Fruit fly (Drosophila melanogaster) S2 (cell line): Measurements from ENCODE around the gene Tnpo.
"Not testable (repeated sequence)": the region's sequence is repeated elsewhere in the genome, so short reads cannot be mapped to it uniquely, and the experiment has no call there.

ENCODE experiments used
- CG8478 ChIP-seq: fragments of >200 bp; optimal IDR thresholded peaks from 2 replicates; lab custom pipeline; 2018
- CTCF ChIP-seq, 2 experiments: fragments of >200 bp; optimal IDR thresholded peaks; 2 replicates each; lab custom pipeline; 2018

The Tnpo gene

DNA sequence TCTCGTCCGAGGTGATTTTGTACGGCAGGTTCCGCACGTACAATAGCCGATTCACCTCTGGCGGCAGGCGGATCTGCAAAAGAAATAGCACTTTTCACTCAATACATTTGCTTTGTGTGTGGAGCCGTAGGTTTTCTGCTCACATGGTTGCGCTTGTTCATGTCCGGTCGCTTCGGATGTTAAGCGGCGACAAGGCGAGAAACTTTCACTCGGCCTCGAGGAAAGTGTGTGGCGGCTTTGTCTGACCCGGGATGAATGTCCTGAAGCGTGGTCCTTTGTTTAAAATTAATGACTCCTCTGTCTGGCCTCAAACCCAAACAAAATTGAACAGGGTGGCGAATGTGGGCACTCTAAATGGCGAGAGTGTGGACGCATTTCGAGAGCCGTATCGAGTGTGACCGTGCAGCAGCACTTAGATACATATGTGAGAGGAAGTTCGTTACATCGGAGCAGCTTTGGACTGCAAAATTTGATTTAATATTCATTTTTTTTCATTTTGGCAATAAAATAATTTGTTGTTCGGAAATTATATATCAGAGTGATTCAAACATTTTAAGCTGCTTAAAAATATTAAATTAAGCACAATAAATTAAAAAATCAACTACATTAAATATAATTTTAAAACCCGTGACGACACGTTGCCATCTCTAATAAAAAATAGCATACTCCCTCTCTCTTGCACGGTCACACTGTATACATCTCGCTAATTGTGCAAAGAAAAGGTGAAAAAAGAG is at the start of gene Tnpo, which contains the start of gene Sf3b6:
TSS of gene Tnpo (plus strand) at position 659 of the 734 bp plus-strand sequence.
TSS of gene Sf3b6 (minus strand) at position 358 of the 734 bp plus-strand sequence.
- no peak for TF ChIP-seq CG8478
- TF ChIP-seq CTCF (optimal IDR thresholded peaks at IDR 0.05; lab: Kevin White, UChicago), result peak in 1 of 2 experiments; percentile 4

- TF ChIP-seq CG8478 (no peak), CTCF (optimal IDR thresholded peaks at IDR 0.05; lab: Kevin White, UChicago) (no peak)
These were observed 48.5 kb upstream of the Tnpo start, which contains the start of gene Lcp65Ac for dm6 chr3L:6144769-6145220. TSS of gene Lcp65Ac (plus strand) at chr3L:6144819.

dm6 chr3L:6146374-6146773 is 46.9 kb upstream of the Tnpo start, which contains the start of gene Lcp65Ab2:
TSS of gene Lcp65Ab2 (plus strand) at chr3L:6146674.
- not testable (repeated sequence) for TF ChIP-seq CG8478; CTCF (optimal IDR thresholded peaks at IDR 0.05; lab: Kevin White, UChicago)

DNA sequence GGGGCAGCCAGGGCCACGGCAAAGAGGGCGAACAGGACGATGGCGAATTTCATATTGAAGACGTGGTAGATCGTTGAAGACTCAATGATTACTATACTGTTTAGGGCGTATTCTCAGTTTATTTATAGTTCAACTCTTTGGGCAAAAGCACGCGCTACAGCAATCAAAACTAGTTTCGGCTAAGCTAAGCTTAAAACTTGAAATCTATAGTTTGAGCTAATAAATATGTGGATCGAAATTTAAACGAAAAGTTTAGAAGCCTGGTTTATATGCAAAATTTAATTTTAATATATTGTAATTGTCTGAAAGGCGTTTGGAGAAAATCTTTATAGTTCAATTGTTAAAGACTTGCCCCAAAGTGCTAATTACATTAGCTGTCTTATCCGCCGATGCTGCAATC is 45.4 kb upstream of the Tnpo start, which contains the start of gene Cpr65Ax1:
TSS of gene Cpr65Ax1 (minus strand) at position 101 of the 400 bp plus-strand sequence.
- not testable (repeated sequence) for TF ChIP-seq CG8478; CTCF (optimal IDR thresholded peaks at IDR 0.05; lab: Kevin White, UChicago)

DNA sequence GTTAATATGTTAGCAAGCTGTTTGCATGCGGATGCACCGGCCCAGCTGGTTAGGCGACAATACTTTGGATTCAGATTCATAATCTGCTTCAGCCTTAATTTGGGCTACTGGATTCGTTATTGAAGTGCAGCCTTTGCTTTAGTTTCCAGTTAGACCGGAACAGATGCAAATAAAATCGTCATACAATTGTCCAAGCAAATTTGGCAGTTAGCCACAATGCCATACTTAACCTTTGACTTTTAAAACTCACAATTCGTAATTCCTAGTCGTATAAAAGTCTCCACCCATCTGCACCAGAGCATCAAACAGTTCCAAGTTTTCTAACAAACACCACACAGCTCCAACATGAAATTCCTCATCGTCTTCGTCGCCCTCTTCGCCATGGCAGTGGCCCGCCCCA is 44.0 kb upstream of the Tnpo start, which contains the start of gene Lcp65Ab1:
TSS of gene Lcp65Ab1 (plus strand) at position 301 of the 400 bp plus-strand sequence.
- not testable (repeated sequence) for TF ChIP-seq CG8478; CTCF (optimal IDR thresholded peaks at IDR 0.05; lab: Kevin White, UChicago)

- not testable (repeated sequence) for TF ChIP-seq CTCF (optimal IDR thresholded peaks at IDR 0.05; lab: Kevin White, UChicago); CG8478
These were observed 42.4 kb upstream of the Tnpo start, which contains the start of the genes Cpr65Ax2 and Lcp65Aa for dm6 chr3L:6150757-6151354. TSS of gene Cpr65Ax2 (minus strand) at chr3L:6150857. TSS of gene Lcp65Aa (plus strand) at chr3L:6151304.

dm6 chr3L:6152531-6152930 is 40.7 kb upstream of the Tnpo start, which contains the start of gene Acp65Aa:
TSS of gene Acp65Aa (minus strand) at chr3L:6152745.
- TF ChIP-seq CG8478 (no peak), CTCF (optimal IDR thresholded peaks at IDR 0.05; lab: Kevin White, UChicago) (no peak)

DNA sequence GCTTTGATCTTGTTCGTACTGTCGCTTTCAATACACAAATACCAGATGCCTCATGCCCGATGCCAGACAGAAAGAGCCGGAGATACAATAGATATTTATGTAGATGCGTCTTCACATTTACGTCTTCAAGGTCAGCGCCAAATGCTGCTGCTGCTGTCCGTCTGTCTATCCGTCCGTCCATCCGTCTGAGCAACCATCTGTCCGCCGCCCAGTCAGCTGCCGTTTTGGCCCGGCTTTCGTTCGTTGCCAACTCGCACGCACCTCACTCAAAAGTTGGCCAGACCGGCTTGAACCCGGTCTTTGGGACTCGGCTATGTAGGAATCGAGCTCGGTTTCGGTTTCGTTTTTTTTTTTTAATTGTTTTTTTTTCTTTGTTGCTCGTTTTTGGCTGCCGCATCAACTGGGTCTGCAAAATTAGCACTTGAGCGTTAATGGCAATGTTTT is 38.3 kb upstream of the Tnpo start:
- TF ChIP-seq CG8478, result no peak
- TF ChIP-seq CTCF (optimal IDR thresholded peaks at IDR 0.05; lab: Kevin White, UChicago), result no peak

DNA sequence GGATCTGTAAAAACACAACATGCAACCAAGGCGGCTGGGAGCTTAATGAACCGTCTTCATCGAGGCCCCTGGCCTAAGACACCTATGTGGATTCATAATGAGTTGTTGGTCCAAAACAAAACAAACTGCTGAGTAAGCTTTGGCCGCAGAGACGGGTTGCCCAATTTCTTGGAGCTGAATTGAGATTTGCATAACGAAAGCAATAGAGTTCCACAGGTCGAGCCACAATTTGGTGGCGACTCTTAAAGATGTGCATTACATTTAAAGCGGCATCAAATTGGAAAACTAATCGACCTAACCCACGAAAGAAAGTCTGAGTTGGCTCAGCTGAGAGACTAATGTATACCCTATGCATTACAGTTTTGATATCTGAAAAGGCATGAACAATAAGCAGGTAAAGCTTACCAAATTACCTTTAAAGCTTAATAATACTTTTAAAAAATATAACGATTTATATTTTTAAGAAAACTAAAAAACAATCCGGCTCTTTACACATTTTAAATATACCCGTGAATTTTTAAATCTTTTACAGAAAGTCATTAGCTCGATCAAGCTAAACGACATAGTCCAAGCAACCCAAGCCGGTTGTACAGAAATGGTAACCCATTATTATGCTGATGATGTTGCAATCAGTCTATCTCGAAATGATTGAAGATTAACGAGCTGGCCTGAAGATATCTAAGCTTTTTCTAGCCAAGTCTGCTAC is 35.8 kb upstream of the Tnpo start, which contains the start of gene CG13297:
TSS of gene CG13297 (minus strand) at position 51 of the 706 bp plus-strand sequence.
- TF ChIP-seq CTCF (optimal IDR thresholded peaks at IDR 0.05; lab: Kevin White, UChicago) (no peak), CG8478 (no peak)

DNA sequence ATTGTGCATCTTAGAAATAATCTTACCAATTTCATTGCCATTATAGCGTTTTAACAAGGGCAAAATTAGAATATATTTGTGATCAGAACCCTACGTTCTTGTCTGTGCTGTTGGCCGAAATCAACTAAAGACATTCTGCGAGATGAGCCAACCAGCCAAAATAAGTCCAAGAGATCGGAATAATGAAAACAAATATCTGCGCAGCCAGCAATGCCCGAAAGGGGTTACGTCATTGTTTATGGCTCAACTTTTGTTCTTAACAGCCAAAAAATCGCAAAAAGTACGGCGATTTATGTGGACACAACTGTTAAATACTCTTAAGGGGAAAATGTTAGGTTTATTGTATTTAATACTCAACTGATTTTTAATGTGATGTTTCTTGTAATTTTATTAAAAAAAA is 34.8 kb upstream of the Tnpo start, which contains the start of gene Cpr65Ay:
TSS of gene Cpr65Ay (minus strand) at position 101 of the 400 bp plus-strand sequence.
- TF ChIP-seq CTCF (optimal IDR thresholded peaks at IDR 0.05; lab: Kevin White, UChicago) (no peak), CG8478 (no peak)

DNA sequence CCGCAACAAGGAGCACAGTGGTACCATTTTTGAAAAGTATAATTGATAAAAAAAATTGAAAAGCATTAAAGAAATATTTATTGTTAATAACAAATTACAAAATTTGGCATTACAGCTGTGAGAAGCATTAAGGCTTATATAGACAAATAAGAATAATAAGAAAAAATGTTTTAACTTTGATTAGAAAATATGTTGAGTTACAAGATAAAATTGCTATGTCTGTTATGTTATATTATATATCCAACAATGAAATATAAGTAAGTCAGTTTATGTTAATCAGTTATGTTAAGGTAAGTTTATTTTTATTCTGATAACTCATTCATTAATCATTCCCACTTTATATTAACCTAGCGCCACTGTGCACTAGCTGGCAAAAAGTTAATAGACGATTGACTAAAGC is 33.4 kb upstream of the Tnpo start:
- no peak for TF ChIP-seq CG8478
- TF ChIP-seq CTCF (optimal IDR thresholded peaks at IDR 0.05; lab: Kevin White, UChicago), result no peak

- TF ChIP-seq CTCF (optimal IDR thresholded peaks at IDR 0.05; lab: Kevin White, UChicago), result no peak
- no peak for TF ChIP-seq CG8478
These were observed 32.8 kb upstream of the Tnpo start, which contains the start of gene Cpr65Az for dm6 chr3L:6160514-6160913. TSS of gene Cpr65Az (plus strand) at chr3L:6160814.

DNA sequence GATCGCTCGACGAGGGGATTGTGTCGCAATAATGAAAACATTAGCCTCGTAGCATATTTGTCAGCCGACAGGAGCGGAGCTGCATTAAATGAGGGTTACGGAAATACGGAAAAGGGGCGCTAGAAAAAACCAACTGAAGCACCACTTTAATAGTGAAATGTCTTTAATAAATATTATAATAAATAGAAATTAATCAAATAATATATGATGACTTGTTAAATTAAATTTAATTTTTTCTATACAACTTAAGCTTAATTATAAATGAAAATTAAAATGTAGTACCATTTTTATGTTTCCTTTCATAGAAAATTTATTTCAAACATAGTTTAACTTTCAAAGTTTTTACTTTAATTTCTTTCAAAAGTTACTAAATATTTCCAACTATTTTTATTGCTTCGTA is 31.3 kb upstream of the Tnpo start:
- no peak for TF ChIP-seq CG8478
- no peak for TF ChIP-seq CTCF (optimal IDR thresholded peaks at IDR 0.05; lab: Kevin White, UChicago)

DNA sequence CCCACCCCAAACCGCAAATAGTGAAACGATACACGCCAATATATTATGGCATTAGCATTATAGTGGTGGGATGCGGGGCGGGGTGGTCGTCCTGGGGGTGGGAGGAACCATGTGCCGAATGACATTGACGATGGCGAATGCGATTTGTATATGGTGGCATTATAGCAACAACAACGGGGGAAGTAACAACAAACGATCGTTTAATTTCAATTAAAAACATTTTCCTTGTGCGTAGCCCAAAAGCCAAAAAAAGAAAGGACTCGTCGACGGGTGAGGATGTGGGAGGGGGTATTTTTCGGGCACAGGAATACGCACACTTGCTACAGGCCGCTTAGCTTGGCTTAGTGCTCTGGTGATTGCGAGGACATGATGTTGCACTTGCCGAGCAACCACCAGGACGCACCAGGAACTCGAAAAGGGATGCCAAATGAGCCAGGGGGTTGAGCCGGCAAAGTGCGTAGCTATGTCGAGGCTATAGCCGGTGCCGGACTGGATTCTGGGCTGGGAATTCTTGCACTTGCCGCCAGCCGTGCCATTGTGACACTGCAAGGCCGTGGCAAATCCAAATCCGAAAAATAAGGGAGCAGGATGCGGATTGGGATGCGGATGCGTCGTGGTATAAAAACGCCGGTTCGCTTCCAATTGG is 30.7 kb upstream of the Tnpo start, which contains the start of gene Prdm13:
TSS of gene Prdm13 (plus strand) at position 645 of the 646 bp plus-strand sequence.
- TF ChIP-seq CG8478, result no peak
- TF ChIP-seq CTCF (optimal IDR thresholded peaks at IDR 0.05; lab: Kevin White, UChicago), result no peak
